Worm (Caenorhabditis elegans) whole organism, L4/young adult: Measurements from ENCODE around the gene K08D10.13.
"Not testable (repeated sequence)": the region's sequence is repeated elsewhere in the genome, so short reads cannot be mapped to it uniquely, and the experiment has no call there.

Experiments
- W03F9.2 ChIP-seq: fragments of 150-350 bp; optimal IDR thresholded peaks from 2 replicates; lab custom pipeline; 2014; ENCODE audit warnings: missing biosample characterization, missing genetic modification characterization
- dao-5 ChIP-seq: sonication (generic microtip); optimal IDR thresholded peaks from 2 replicates; lab custom pipeline; 2016; ENCODE audit warnings: missing genotype, missing genetic modification characterization, moderate library complexity, missing compliant biosample characterization
- him-1 ChIP-seq: sonication (generic microtip); optimal IDR thresholded peaks from 2 replicates; lab custom pipeline; 2016; ENCODE audit warnings: missing genotype, missing genetic modification reagents, missing genetic modification characterization, missing compliant biosample characterization

K08D10.13 gene

ce11 chrIV:4141311-4141710 is 30.1 kb downstream of the K08D10.13 start, which contains the start of gene F49F1.11:
TSS of gene F49F1.11 (minus strand) at chrIV:4141411.
- TF ChIP-seq him-1 (tag; lab: Kevin White, UChicago): no peak
- TF ChIP-seq dao-5 (tag; lab: Kevin White, UChicago): no peak
- no peak for TF ChIP-seq W03F9.2 (tag; lab: Kevin White, UChicago)

ce11 chrIV:4140265-4140664 is 31.1 kb downstream of the K08D10.13 start, which contains the start of gene F49F1.18:
TSS of gene F49F1.18 (minus strand) at chrIV:4140365.
- TF ChIP-seq W03F9.2 (tag; lab: Kevin White, UChicago) (no peak), him-1 (tag; lab: Kevin White, UChicago) (no peak), dao-5 (tag; lab: Kevin White, UChicago) (no peak)

- no peak for TF ChIP-seq him-1 (tag; lab: Kevin White, UChicago)
Measured at ce11 chrIV:4139022-4139421, 32.4 kb downstream of the K08D10.13 start, which contains the start of gene F49F1.10. TSS of gene F49F1.10 (minus strand) at chrIV:4139122.

- no peak for TF ChIP-seq dao-5 (tag; lab: Kevin White, UChicago)
- no peak for TF ChIP-seq him-1 (tag; lab: Kevin White, UChicago)
- no peak for TF ChIP-seq W03F9.2 (tag; lab: Kevin White, UChicago)
Measured at ce11 chrIV:4137472-4137871, 33.9 kb downstream of the K08D10.13 start, which contains the start of gene F49F1.9. TSS of gene F49F1.9 (minus strand) at chrIV:4137572.

ce11 chrIV:4135744-4136143 is 35.6 kb downstream of the K08D10.13 start, which contains the start of gene F49F1.17:
TSS of gene F49F1.17 (minus strand) at chrIV:4135844.
- no peak for TF ChIP-seq dao-5 (tag; lab: Kevin White, UChicago)
- no peak for TF ChIP-seq him-1 (tag; lab: Kevin White, UChicago)
- TF ChIP-seq W03F9.2 (tag; lab: Kevin White, UChicago): no peak

ce11 chrIV:4125657-4126056 is 45.7 kb downstream of the K08D10.13 start, which contains the start of gene F49F1.7:
TSS of gene F49F1.7 (minus strand) at chrIV:4125757.
- not testable (repeated sequence) for TF ChIP-seq him-1, W03F9.2, dao-5 (tag; lab: Kevin White, UChicago)

- TF ChIP-seq W03F9.2 (tag; lab: Kevin White, UChicago): no peak
- TF ChIP-seq dao-5 (tag; lab: Kevin White, UChicago): no peak
- TF ChIP-seq him-1 (tag; lab: Kevin White, UChicago): no peak
Measured at ce11 chrIV:4123083-4123482, 48.3 kb downstream of the K08D10.13 start, which contains the start of gene mul-1. TSS of gene mul-1 (minus strand) at chrIV:4123166.

- TF ChIP-seq dao-5 (tag; lab: Kevin White, UChicago) (no peak), W03F9.2 (tag; lab: Kevin White, UChicago) (no peak), him-1 (tag; lab: Kevin White, UChicago) (no peak)
Measured at ce11 chrIV:4121055-4121454, 50.3 kb downstream of the K08D10.13 start.
